Fruit fly (Drosophila melanogaster) Kc167 (cell line): ENCODE results near the gene CG8159.

Experiments used
- Myc ChIP-seq: fragments of >200 bp; optimal IDR thresholded peaks from 2 replicates; lab custom pipeline; 2017; ENCODE audit warnings: missing external identifiers
- h ChIP-seq: fragments of >200 bp; optimal IDR thresholded peaks from 3 replicates; lab custom pipeline; 2018; ENCODE audit warnings: missing external identifiers
- psq ChIP-seq: fragments of >200 bp; optimal IDR thresholded peaks from 2 replicates; lab custom pipeline; 2017; ENCODE audit warnings: missing external identifiers

DNA sequence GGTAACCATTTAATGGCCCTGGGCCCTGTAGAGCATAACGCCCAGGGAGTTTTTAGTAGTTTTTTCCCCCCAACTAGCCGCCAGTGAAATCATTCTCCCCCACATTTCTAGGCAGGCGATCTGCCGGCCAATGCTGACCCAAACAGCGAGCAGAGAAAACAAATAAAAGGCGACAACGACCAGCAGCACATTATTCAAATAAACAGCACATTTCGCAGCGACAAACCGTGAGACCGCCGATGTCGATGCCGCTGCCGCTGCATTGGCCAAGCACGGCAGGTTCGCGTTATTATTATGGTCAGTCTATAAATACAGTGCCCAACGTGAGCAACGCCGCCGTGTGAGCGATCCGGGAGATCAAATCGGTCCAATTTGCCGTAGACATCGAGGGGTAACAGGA is 7.8 kb upstream of the CG8159 start, which contains the start of gene CG11760:
- TF ChIP-seq psq (no peak), Myc (lab: Kevin White, UChicago) (no peak), h (lab: Kevin White, UChicago) (no peak)
